Fruit fly (Drosophila melanogaster) whole organism, adult: ENCODE results near the gene alien.

Source experiments
- CG11617 ChIP-seq: fragments of 200-800 bp; sonication (Bioruptor generic); optimal IDR thresholded peaks from 2 replicates; lab custom pipeline; 2017; ENCODE audit warnings: mild to moderate bottlenecking, missing biosample characterization, missing genetic modification reagents, missing genetic modification characterization
- CG12768 ChIP-seq: fragments of 200-800 bp; sonication (Bioruptor generic); optimal IDR thresholded peaks from 2 replicates; lab custom pipeline; 2017; ENCODE audit warnings: missing biosample characterization, missing genetic modification characterization, mild to moderate bottlenecking, moderate library complexity, missing genetic modification reagents
- CG14711 ChIP-seq: fragments of 200-800 bp; sonication (Bioruptor generic); optimal IDR thresholded peaks from 2 replicates; lab custom pipeline; 2018; ENCODE audit warnings: missing biosample characterization, mild to moderate bottlenecking, missing genetic modification characterization, moderate library complexity
- CG1620 ChIP-seq: fragments of 200-800 bp; sonication (Bioruptor generic); optimal IDR thresholded peaks from 2 replicates; lab custom pipeline; 2016; ENCODE audit warnings: missing biosample characterization, missing genetic modification characterization
- CG33017 ChIP-seq: fragments of 200-800 bp; sonication (Bioruptor generic); optimal IDR thresholded peaks from 2 replicates; lab custom pipeline; 2018; ENCODE audit warnings: missing biosample characterization, mild to moderate bottlenecking, missing genetic modification characterization, moderate library complexity
- CG5204 ChIP-seq: fragments of 200-800 bp; sonication (Bioruptor generic); optimal IDR thresholded peaks from 2 replicates; lab custom pipeline; 2016; ENCODE audit warnings: missing biosample characterization, missing genetic modification characterization
- CG7045 ChIP-seq: fragments of 200-800 bp; sonication (Bioruptor generic); optimal IDR thresholded peaks from 2 replicates; lab custom pipeline; 2017; ENCODE audit warnings: missing biosample characterization, mild to moderate bottlenecking, missing genetic modification characterization
- CG7101 ChIP-seq: fragments of 200-800 bp; sonication (Bioruptor generic); optimal IDR thresholded peaks from 2 replicates; lab custom pipeline; 2018; ENCODE audit warnings: missing biosample characterization, mild to moderate bottlenecking, missing genetic modification characterization, moderate library complexity
- Clk ChIP-seq: fragments of 200-800 bp; sonication (Bioruptor generic); optimal IDR thresholded peaks from 2 replicates; lab custom pipeline; 2017; ENCODE audit warnings: missing biosample characterization, missing genetic modification characterization
- Crg-1 ChIP-seq: fragments of 200-800 bp; sonication (Bioruptor generic); optimal IDR thresholded peaks from 2 replicates; lab custom pipeline; 2016; ENCODE audit warnings: missing biosample characterization, missing genetic modification characterization
- Hr96 ChIP-seq: fragments of 200-800 bp; sonication (Bioruptor generic); optimal IDR thresholded peaks from 2 replicates; lab custom pipeline; 2016; ENCODE audit warnings: missing biosample characterization, missing genetic modification characterization
- Mnt ChIP-seq: fragments of 200-800 bp; sonication (Bioruptor generic); optimal IDR thresholded peaks from 2 replicates; lab custom pipeline; 2016; ENCODE audit warnings: missing biosample characterization, mild to moderate bottlenecking, missing genetic modification characterization
- bab1 ChIP-seq: fragments of 200-800 bp; sonication (Bioruptor generic); optimal IDR thresholded peaks from 3 replicates; lab custom pipeline; 2019; ENCODE audit warnings: missing biosample characterization, mild to moderate bottlenecking, missing genetic modification characterization, moderate library complexity
- cic ChIP-seq: fragments of 200-800 bp; sonication (Bioruptor generic); optimal IDR thresholded peaks from 2 replicates; lab custom pipeline; 2017; ENCODE audit warnings: missing biosample characterization, mild to moderate bottlenecking, missing genetic modification characterization, moderate library complexity
- cnc ChIP-seq, 2 experiments: fragments of >200 bp; optimal IDR thresholded peaks; 2 replicates each; lab custom pipeline; 2017
- kay ChIP-seq: fragments of 200-800 bp; sonication (Bioruptor generic); peaks from one replicate; lab custom pipeline; 2016; ENCODE audit warnings: missing biosample characterization, missing genetic modification characterization, borderline replicate concordance
- ovo ChIP-seq: fragments of 200-800 bp; sonication (Bioruptor generic); optimal IDR thresholded peaks from 2 replicates; lab custom pipeline; 2016; ENCODE audit warnings: missing biosample characterization, missing genetic modification characterization
- pad ChIP-seq: fragments of 200-800 bp; sonication (Bioruptor generic); optimal IDR thresholded peaks from 3 replicates; lab custom pipeline; 2017; ENCODE audit warnings: missing biosample characterization, missing genetic modification characterization, mild to moderate bottlenecking, moderate library complexity, missing genetic modification reagents
- tj ChIP-seq: fragments of 200-800 bp; sonication (Bioruptor generic); optimal IDR thresholded peaks from 3 replicates; lab custom pipeline; 2017; ENCODE audit warnings: missing biosample characterization, mild to moderate bottlenecking, missing genetic modification characterization, moderate library complexity
- toe ChIP-seq: fragments of 200-800 bp; sonication (Bioruptor generic); optimal IDR thresholded peaks from 2 replicates; lab custom pipeline; 2016; ENCODE audit warnings: missing biosample characterization, missing genetic modification characterization

alien gene

dm6 chr2L:8997285-8997684 is at the start of gene alien, which contains the start of gene CG18661:
Gene alien (minus strand): TSS chr2L:8997379.
Gene CG18661 (plus strand): TSS chr2L:8997605.
- TF ChIP-seq ovo (GFP tag; lab: Kevin White, UChicago) (peak; percentile 28), CG11617 (GFP tag; lab: Kevin White, UChicago) (peak; percentile 56), CG5204 (GFP tag; lab: Kevin White, UChicago) (peak; percentile 88), Mnt (peak; percentile 55), Hr96 (peak; percentile 84), CG7045 (peak; percentile 80), tj (GFP tag; lab: Kevin White, UChicago) (peak; percentile 36), pad (GFP tag; lab: Kevin White, UChicago) (peak; percentile 51), CG1620 (peak; percentile 76), cic (peak; percentile 29), cnc (optimal IDR thresholded peaks at IDR 0.05; lab: Kevin White, UChicago) (no peak), CG7101 (tag; lab: Kevin White, UChicago) (peak; percentile 74), CG14711 (tag; lab: Kevin White, UChicago) (peak; percentile 74), Crg-1 (peak; percentile 59), CG33017 (peak; percentile 31), CG12768 (GFP tag; lab: Kevin White, UChicago) (peak; percentile 68), Clk (GFP tag; lab: Kevin White, UChicago) (peak; percentile 92), bab1 (GFP tag; lab: Kevin White, UChicago) (peak; percentile 71), kay (GFP tag; lab: Kevin White, UChicago) (peak; percentile 98), toe (GFP tag; lab: Kevin White, UChicago) (peak; percentile 89)

dm6 chr2L:9031736-9032135 is 34.6 kb upstream of the alien start, which contains the start of gene CG9582:
Gene CG9582 (minus strand): TSS chr2L:9031836.
- TF ChIP-seq cic (no peak), tj (GFP tag; lab: Kevin White, UChicago) (no peak), CG12768 (GFP tag; lab: Kevin White, UChicago) (no peak)

dm6 chr2L:9026157-9026556 is 29.0 kb upstream of the alien start:
- TF ChIP-seq toe (GFP tag; lab: Kevin White, UChicago): no peak

- TF ChIP-seq Hr96: no peak
- TF ChIP-seq bab1 (GFP tag; lab: Kevin White, UChicago): no peak
- TF ChIP-seq CG7101 (tag; lab: Kevin White, UChicago): no peak
- no peak for TF ChIP-seq pad (GFP tag; lab: Kevin White, UChicago)
- TF ChIP-seq CG33017: no peak
- no peak for TF ChIP-seq CG5204 (GFP tag; lab: Kevin White, UChicago)
- TF ChIP-seq CG14711 (tag; lab: Kevin White, UChicago): no peak
- no peak for TF ChIP-seq ovo (GFP tag; lab: Kevin White, UChicago)
- no peak for TF ChIP-seq Clk (GFP tag; lab: Kevin White, UChicago)
Observed at dm6 chr2L:9019438-9019837, 22.3 kb upstream of the alien start.

- TF ChIP-seq Crg-1: no peak
- TF ChIP-seq CG1620: no peak
- no peak for TF ChIP-seq tj (GFP tag; lab: Kevin White, UChicago)
- TF ChIP-seq kay (GFP tag; lab: Kevin White, UChicago): no peak
- no peak for TF ChIP-seq CG7101 (tag; lab: Kevin White, UChicago)
- no peak for TF ChIP-seq cnc (optimal IDR thresholded peaks at IDR 0.05; lab: Kevin White, UChicago)
- TF ChIP-seq CG11617 (GFP tag; lab: Kevin White, UChicago): no peak
- no peak for TF ChIP-seq CG7045
- no peak for TF ChIP-seq Clk (GFP tag; lab: Kevin White, UChicago)
- TF ChIP-seq CG5204 (GFP tag; lab: Kevin White, UChicago): no peak
- no peak for TF ChIP-seq ovo (GFP tag; lab: Kevin White, UChicago)
- TF ChIP-seq Hr96: no peak
- TF ChIP-seq CG14711 (tag; lab: Kevin White, UChicago): no peak
- TF ChIP-seq CG12768 (GFP tag; lab: Kevin White, UChicago): no peak
Observed at dm6 chr2L:9013968-9014367, 16.8 kb upstream of the alien start, which contains the start of gene Rcd-1r. Gene Rcd-1r (minus strand): TSS chr2L:9014068.

- peak; percentile 39 for TF ChIP-seq kay (GFP tag; lab: Kevin White, UChicago)
- TF ChIP-seq CG1620: no peak
- TF ChIP-seq toe (GFP tag; lab: Kevin White, UChicago): no peak
- peak; percentile 31 for TF ChIP-seq CG33017
- TF ChIP-seq cic: peak; percentile 82
- TF ChIP-seq CG7101 (tag; lab: Kevin White, UChicago): no peak
Observed at dm6 chr2L:9011543-9012238, 14.5 kb upstream of the alien start, which contains the start of gene CG13102. Gene CG13102 (plus strand): TSS chr2L:9012188.

- TF ChIP-seq CG7101 (tag; lab: Kevin White, UChicago) (peak; percentile 11), CG11617 (GFP tag; lab: Kevin White, UChicago) (no peak), cic (peak; percentile 60), pad (GFP tag; lab: Kevin White, UChicago) (no peak), Hr96 (no peak), Crg-1 (no peak), bab1 (GFP tag; lab: Kevin White, UChicago) (no peak), toe (GFP tag; lab: Kevin White, UChicago) (no peak), cnc (optimal IDR thresholded peaks at IDR 0.05; lab: Kevin White, UChicago) (no peak), kay (GFP tag; lab: Kevin White, UChicago) (peak; percentile 74), ovo (GFP tag; lab: Kevin White, UChicago) (no peak), Clk (GFP tag; lab: Kevin White, UChicago) (no peak), CG14711 (tag; lab: Kevin White, UChicago) (no peak), CG33017 (peak; percentile 39), CG5204 (GFP tag; lab: Kevin White, UChicago) (no peak), tj (GFP tag; lab: Kevin White, UChicago) (peak; percentile 10), CG12768 (GFP tag; lab: Kevin White, UChicago) (peak; percentile 35), Mnt (no peak), CG1620 (no peak), CG7045 (peak; percentile 46)
Observed at dm6 chr2L:9010267-9010666, 13.1 kb upstream of the alien start, which contains the start of gene CG9568. Gene CG9568 (plus strand): TSS chr2L:9010583.
